Worm (Caenorhabditis elegans): ENCODE data around the gene R160.12.

ce11 chrX:4404717-4405116 lies 27.1 kb upstream of the R160.12 start:
- TF ChIP-seq tlf-1 (GFP tag; optimal IDR thresholded peaks at IDR 0.05): no peak
- no peak for TF ChIP-seq sea-2 (GFP tag; IDR thresholded peaks at IDR 0.05)
- no peak for TF ChIP-seq somi-1 (GFP tag; optimal IDR thresholded peaks at IDR 0.05)
- TF ChIP-seq ztf-3 (GFP tag; optimal IDR thresholded peaks at IDR 0.05): no peak
- TF ChIP-seq xnd-1 (tag; optimal IDR thresholded peaks at IDR 0.05): no peak
- TF ChIP-seq F49E8.2 (tag; optimal IDR thresholded peaks at IDR 0.05; ENCODE audit: insufficient read depth): no peak
- no peak for TF ChIP-seq zfh-2 (GFP tag; conservative IDR thresholded peaks at IDR 0.05)
- no peak for TF ChIP-seq C06A6.2 (GFP tag; conservative IDR thresholded peaks at IDR 0.05)
- no peak for TF ChIP-seq Y53F4B.3 (GFP tag; IDR thresholded peaks at IDR 0.05)
- no peak for TF ChIP-seq pbrm-1 (GFP tag; IDR thresholded peaks at IDR 0.05)
- no peak for TF ChIP-seq B0336.3 (GFP tag; IDR thresholded peaks at IDR 0.05)
- no peak for TF ChIP-seq nhr-27 (tag; optimal IDR thresholded peaks at IDR 0.05)

Measured in whole organism, young adult.